Worm (Caenorhabditis elegans) whole organism, L4/young adult: ENCODE results near the gene twk-44.

ENCODE experiments used
- W03F9.2 ChIP-seq: fragments of 150-350 bp; optimal IDR thresholded peaks from 2 replicates; lab custom pipeline; 2014; ENCODE audit warnings: missing biosample characterization, missing genetic modification characterization
- him-1 ChIP-seq: sonication (generic microtip); optimal IDR thresholded peaks from 2 replicates; lab custom pipeline; 2016; ENCODE audit warnings: missing genotype, missing genetic modification reagents, missing genetic modification characterization, missing compliant biosample characterization

- no peak for TF ChIP-seq W03F9.2
- no peak for TF ChIP-seq him-1
These were observed 35.2 kb upstream of the twk-44 start for ce11 chrX:11662069-11662468.
